Worm (Caenorhabditis elegans) whole organism, L4 larva: Measurements from ENCODE around the gene Y11D7A.19.

Experiments used
- ama-1 ChIP-seq: fragments of 150-350 bp; optimal IDR thresholded peaks from 2 replicates; lab custom pipeline; 2014; ENCODE audit warnings: inconsistent platforms, mixed read lengths
- ceh-20 ChIP-seq: fragments of 200-800 bp; sonication (Bioruptor generic); IDR thresholded peaks from 2 replicates; pipeline ENCODE4 v1.3.6; 2022; ENCODE audit warnings: missing genetic modification reagents, missing genetic modification characterization, missing compliant biosample characterization
- lin-15B ChIP-seq: fragments of 150-350 bp; sonication (generic microtip); optimal IDR thresholded peaks from 3 replicates; lab custom pipeline; 2014; ENCODE audit warnings: missing biosample characterization, missing genetic modification characterization
- mdl-1 ChIP-seq, 2 experiments: fragments of 150-350 bp in 1 of 2; sonication (generic microtip) in 1 of 2; optimal IDR thresholded peaks; 2 replicates each; lab custom pipeline; 2014 to 2017; ENCODE audit warnings: missing biosample characterization in 2 of 2, missing genetic modification characterization in 2 of 2
- nhr-237 ChIP-seq: sonication (generic microtip); optimal IDR thresholded peaks from 2 replicates; lab custom pipeline; 2017; ENCODE audit warnings: missing biosample characterization, missing genetic modification characterization
- nhr-25 ChIP-seq: sonication (generic microtip); optimal IDR thresholded peaks from 2 replicates; lab custom pipeline; 2017; ENCODE audit warnings: missing genetic modification characterization, mild to moderate bottlenecking, missing compliant biosample characterization, antibody characterized with exemption, moderate library complexity, borderline replicate concordance; ENCODE audit not compliant: insufficient read depth
- unc-130 ChIP-seq: sonication (generic microtip); optimal IDR thresholded peaks from 2 replicates; lab custom pipeline; 2016; ENCODE audit warnings: missing genetic modification reagents, missing genetic modification characterization, missing compliant biosample characterization
- ztf-11 ChIP-seq: fragments of 150-350 bp; optimal IDR thresholded peaks from 2 replicates; lab custom pipeline; 2014; ENCODE audit warnings: missing biosample characterization, missing genetic modification characterization

- TF ChIP-seq nhr-25 (tag; lab: Kevin White, UChicago) (no peak), nhr-237 (no peak), ama-1 (lab: Kevin White, UChicago) (no peak), mdl-1 (tag; optimal IDR thresholded peaks at IDR 0.05; lab: Kevin White, UChicago) (no peak), ztf-11 (tag; lab: Kevin White, UChicago) (no peak), unc-130 (no peak), ceh-20 (GFP tag; lab: Robert Waterston, UW) (no peak), lin-15B (tag; lab: Kevin White, UChicago) (no peak)
Observed at ce11 chrIV:9299145-9299544, 32.8 kb upstream of the Y11D7A.19 start, which contains the start of gene F49C12.2.
